Worm (Caenorhabditis elegans): ENCODE results near the gene rad-50.

- TF ChIP-seq unc-130 (GFP tag; optimal IDR thresholded peaks at IDR 0.05) (no peak), sdz-38 (tag; optimal IDR thresholded peaks at IDR 0.05) (no peak), mes-4 (tag; optimal IDR thresholded peaks at IDR 0.05) (no peak)
Observed at ce11 chrV:12295520-12295919, 50.1 kb downstream of the rad-50 start.

All from whole organism, young adult.